Worm (Caenorhabditis elegans) whole organism, young adult: ENCODE measurements around the gene cyn-13.

Source experiments
- B0336.3 ChIP-seq: fragments of 200-800 bp; sonication (Bioruptor generic); IDR thresholded peaks from 2 replicates; pipeline ENCODE4 v1.3.6; 2022; ENCODE audit warnings: missing genetic modification characterization, missing compliant biosample characterization
- D2030.7 ChIP-seq: fragments of 200-800 bp; sonication (Bioruptor generic); IDR thresholded peaks from 2 replicates; pipeline ENCODE4 v1.3.6; 2022; ENCODE audit warnings: missing genetic modification reagents, missing genetic modification characterization, missing compliant biosample characterization
- F10E7.11 ChIP-seq: sonication (generic microtip); optimal IDR thresholded peaks from 2 replicates; lab custom pipeline; 2017; ENCODE audit warnings: mild to moderate bottlenecking, missing genetic modification characterization, moderate library complexity, missing compliant biosample characterization
- F33H1.4 ChIP-seq: fragments of 200-800 bp; sonication (Bioruptor generic); IDR thresholded peaks from 2 replicates; pipeline ENCODE4 v1.3.6; 2022; ENCODE audit warnings: missing genetic modification reagents, missing genetic modification characterization, missing compliant biosample characterization
- F57A8.1 ChIP-seq: fragments of 200-800 bp; sonication (Bioruptor generic); optimal IDR thresholded peaks from 2 replicates; lab custom pipeline; 2018; ENCODE audit warnings: mild to moderate bottlenecking, missing genetic modification characterization, moderate library complexity, missing compliant biosample characterization
- F57C9.4 ChIP-seq: sonication (generic microtip); optimal IDR thresholded peaks from 2 replicates; lab custom pipeline; 2017; ENCODE audit warnings: mild to moderate bottlenecking, missing genetic modification characterization, missing compliant biosample characterization
- K12H6.12 ChIP-seq: fragments of 200-800 bp; sonication (Bioruptor generic); optimal IDR thresholded peaks from 2 replicates; lab custom pipeline; 2018; ENCODE audit warnings: mild to moderate bottlenecking, missing genetic modification characterization, missing compliant biosample characterization
- T07F8.4 ChIP-seq: sonication (generic microtip); optimal IDR thresholded peaks from 2 replicates; lab custom pipeline; 2016; ENCODE audit warnings: mild to moderate bottlenecking, missing genetic modification characterization, moderate library complexity, missing compliant biosample characterization
- Y53F4B.3 ChIP-seq: fragments of 200-800 bp; sonication (Bioruptor generic); IDR thresholded peaks from 2 replicates; pipeline ENCODE4 v1.3.6; 2022; ENCODE audit warnings: missing genetic modification reagents, missing genetic modification characterization, missing compliant biosample characterization
- Y53G8AR.9 ChIP-seq: fragments of 200-800 bp; sonication (Bioruptor generic); conservative IDR thresholded peaks from 2 replicates; pipeline ENCODE4 v1.3.6; 2022; ENCODE audit warnings: missing genetic modification reagents, missing genetic modification characterization, missing compliant biosample characterization
- Y67H2A.10 ChIP-seq: fragments of 200-800 bp; sonication (Bioruptor generic); conservative IDR thresholded peaks from 2 replicates; pipeline ENCODE4 v1.3.6; 2022; ENCODE audit warnings: missing genetic modification reagents, missing genetic modification characterization, missing compliant biosample characterization
- Y95B8A.8 ChIP-seq: fragments of 200-800 bp; sonication (Bioruptor generic); IDR thresholded peaks from 2 replicates; pipeline ENCODE4 v1.3.6; 2022; ENCODE audit warnings: missing genetic modification reagents, missing genetic modification characterization, missing compliant biosample characterization
- aptf-3 ChIP-seq: fragments of 200-800 bp; sonication (Bioruptor generic); IDR thresholded peaks from 2 replicates; pipeline ENCODE4 v1.3.6; 2022; ENCODE audit warnings: missing genetic modification characterization, missing compliant biosample characterization
- attf-5 ChIP-seq: fragments of 200-800 bp; sonication (Bioruptor generic); optimal IDR thresholded peaks from 2 replicates; lab custom pipeline; 2018; ENCODE audit warnings: mild to moderate bottlenecking, missing genetic modification characterization, missing compliant biosample characterization
- bed-2 ChIP-seq: fragments of 200-800 bp; sonication (Bioruptor generic); IDR thresholded peaks from 2 replicates; pipeline ENCODE4 v1.3.6; 2022; ENCODE audit warnings: missing genetic modification reagents, missing genetic modification characterization, missing compliant biosample characterization
- ccch-3 ChIP-seq: fragments of 200-800 bp; sonication (Bioruptor generic); optimal IDR thresholded peaks from 2 replicates; lab custom pipeline; 2018; ENCODE audit warnings: mild to moderate bottlenecking, missing genetic modification characterization, missing compliant biosample characterization
- ceh-27 ChIP-seq: fragments of 200-800 bp; sonication (Bioruptor generic); optimal IDR thresholded peaks from 2 replicates; lab custom pipeline; 2018; ENCODE audit warnings: mild to moderate bottlenecking, missing genetic modification characterization, moderate library complexity, missing compliant biosample characterization
- ceh-58 ChIP-seq: fragments of 200-800 bp; sonication (Bioruptor generic); IDR thresholded peaks from 2 replicates; pipeline ENCODE4 v1.3.6; 2022; ENCODE audit warnings: missing genetic modification characterization, missing compliant biosample characterization
- ceh-91 ChIP-seq: fragments of 200-800 bp; sonication (Bioruptor generic); IDR thresholded peaks from 2 replicates; pipeline ENCODE4 v1.3.6; 2022; ENCODE audit warnings: missing genetic modification reagents, missing genetic modification characterization, missing compliant biosample characterization
- dpl-1 ChIP-seq: fragments of 150-350 bp; optimal IDR thresholded peaks from 2 replicates; lab custom pipeline; 2014; ENCODE audit warnings: missing biosample characterization, missing genetic modification reagents, missing genetic modification characterization
- egl-44 ChIP-seq: fragments of 200-800 bp; sonication (Bioruptor generic); IDR thresholded peaks from 2 replicates; pipeline ENCODE4 v1.3.6; 2022; ENCODE audit warnings: missing genetic modification reagents, missing genetic modification characterization, missing compliant biosample characterization
- egrh-3 ChIP-seq: fragments of 200-800 bp; sonication (Bioruptor generic); IDR thresholded peaks from 2 replicates; pipeline ENCODE4 v1.3.6; 2022; ENCODE audit warnings: missing genetic modification reagents, missing genetic modification characterization, missing compliant biosample characterization
- ekl-4 ChIP-seq: fragments of 200-800 bp; sonication (Bioruptor generic); IDR thresholded peaks from 2 replicates; pipeline ENCODE4 v1.3.6; 2022; ENCODE audit warnings: missing genetic modification reagents, missing genetic modification characterization, missing compliant biosample characterization
- ets-4 ChIP-seq: fragments of 200-800 bp; sonication (Bioruptor generic); optimal IDR thresholded peaks from 2 replicates; lab custom pipeline; 2018; ENCODE audit warnings: mild to moderate bottlenecking, missing genetic modification characterization, missing compliant biosample characterization
- fkh-3 ChIP-seq: sonication (generic microtip); optimal IDR thresholded peaks from 2 replicates; lab custom pipeline; 2016; ENCODE audit warnings: mild to moderate bottlenecking, missing genetic modification characterization, missing compliant biosample characterization
- gei-17 ChIP-seq: fragments of 200-800 bp; sonication (Bioruptor generic); optimal IDR thresholded peaks from 2 replicates; lab custom pipeline; 2018; ENCODE audit warnings: mild to moderate bottlenecking, missing genetic modification characterization, missing compliant biosample characterization
- hmg-1.2 ChIP-seq: fragments of 200-800 bp; sonication (Bioruptor generic); IDR thresholded peaks from 2 replicates; pipeline ENCODE4 v1.3.6; 2022; ENCODE audit warnings: missing genetic modification reagents, missing genetic modification characterization, missing compliant biosample characterization
- hsf-1 ChIP-seq: fragments of 200-800 bp; sonication (Bioruptor generic); IDR thresholded peaks from 2 replicates; pipeline ENCODE4 v1.3.6; 2022; ENCODE audit warnings: missing genetic modification reagents, missing genetic modification characterization, missing compliant biosample characterization
- let-526 ChIP-seq: fragments of 200-800 bp; sonication (Bioruptor generic); IDR thresholded peaks from 2 replicates; pipeline ENCODE4 v1.3.6; 2022; ENCODE audit warnings: missing genetic modification reagents, missing genetic modification characterization, missing compliant biosample characterization
- let-607 ChIP-seq, 2 experiments: fragments of 200-800 bp in 1 of 2; sonication (Bioruptor generic) in 1 of 2; sonication (generic microtip) in 1 of 2; optimal IDR thresholded peaks; 2 replicates each; lab custom pipeline; 2016 to 2018; ENCODE audit warnings: mild to moderate bottlenecking in 2 of 2, missing compliant biosample characterization in 2 of 2, missing genetic modification characterization in 2 of 2, moderate library complexity in 2 of 2, missing genotype in 1 of 2
- lin-26 ChIP-seq: fragments of 200-800 bp; sonication (Bioruptor generic); IDR thresholded peaks from 2 replicates; pipeline ENCODE4 v1.3.6; 2022; ENCODE audit warnings: missing genetic modification reagents, missing genetic modification characterization, missing compliant biosample characterization
- lin-54 ChIP-seq: fragments of 200-800 bp; sonication (Bioruptor generic); optimal IDR thresholded peaks from 2 replicates; lab custom pipeline; 2018; ENCODE audit warnings: mild to moderate bottlenecking, missing genetic modification characterization, missing compliant biosample characterization
- lir-1 ChIP-seq: fragments of 200-800 bp; sonication (Bioruptor generic); conservative IDR thresholded peaks from 2 replicates; pipeline ENCODE4 v1.3.6; 2022; ENCODE audit warnings: missing genetic modification reagents, missing genetic modification characterization, missing compliant biosample characterization
- madf-3 ChIP-seq: fragments of 200-800 bp; sonication (Bioruptor generic); IDR thresholded peaks from 2 replicates; pipeline ENCODE4 v1.3.6; 2022; ENCODE audit warnings: missing genetic modification reagents, missing genetic modification characterization, missing compliant biosample characterization
- madf-8 ChIP-seq: fragments of 200-800 bp; sonication (Bioruptor generic); conservative IDR thresholded peaks from 2 replicates; pipeline ENCODE4 v1.3.6; 2022; ENCODE audit warnings: missing genetic modification reagents, missing genetic modification characterization, missing compliant biosample characterization
- mes-4 ChIP-seq: sonication (generic microtip); optimal IDR thresholded peaks from 2 replicates; lab custom pipeline; 2016; ENCODE audit warnings: missing genotype, missing genetic modification characterization, missing compliant biosample characterization
- nhr-120 ChIP-seq: fragments of 200-800 bp; sonication (Bioruptor generic); IDR thresholded peaks from 2 replicates; pipeline ENCODE4 v1.3.6; 2022; ENCODE audit warnings: missing genetic modification characterization, missing compliant biosample characterization
- nhr-90 ChIP-seq: sonication (generic microtip); optimal IDR thresholded peaks from 2 replicates; lab custom pipeline; 2016; ENCODE audit warnings: missing genotype, mild to moderate bottlenecking, missing genetic modification characterization, missing compliant biosample characterization
- repo-1 ChIP-seq: sonication (generic microtip); optimal IDR thresholded peaks from 2 replicates; lab custom pipeline; 2017; ENCODE audit warnings: mild to moderate bottlenecking, missing genetic modification characterization, missing compliant biosample characterization
- snpc-3.4 ChIP-seq: sonication (generic microtip); optimal IDR thresholded peaks from 2 replicates; lab custom pipeline; 2017; ENCODE audit warnings: missing genetic modification characterization, mild to moderate bottlenecking, missing compliant biosample characterization, antibody characterized with exemption, moderate library complexity, missing genotype, missing genetic modification reagents
- snpc-4 ChIP-seq, 5 experiments: fragments of 150-350 bp in 1 of 5; sonication (generic microtip) in 4 of 5; optimal IDR thresholded peaks; 2 replicates each; lab custom pipeline; 2014 to 2018; ENCODE audit warnings: missing genetic modification characterization in 5 of 5, missing biosample characterization in 3 of 5, antibody characterized with exemption in 2 of 5, mild to moderate bottlenecking in 2 of 5, missing compliant biosample characterization in 2 of 5, missing genotype in 2 of 5, moderate library complexity in 2 of 5, missing genetic modification reagents in 1 of 5
- sptf-2 ChIP-seq: fragments of 200-800 bp; sonication (Bioruptor generic); optimal IDR thresholded peaks from 2 replicates; lab custom pipeline; 2018; ENCODE audit warnings: mild to moderate bottlenecking, missing genetic modification characterization, missing compliant biosample characterization
- unc-62 ChIP-seq: fragments of 150-350 bp; optimal IDR thresholded peaks from 2 replicates; lab custom pipeline; 2014; ENCODE audit warnings: missing biosample characterization, missing genetic modification reagents, missing genetic modification characterization
- zfh-2 ChIP-seq: fragments of 200-800 bp; sonication (Bioruptor generic); conservative IDR thresholded peaks from 2 replicates; pipeline ENCODE4 v1.3.6; 2022; ENCODE audit warnings: missing genetic modification reagents, missing genetic modification characterization, missing compliant biosample characterization
- zim-3 ChIP-seq: sonication (generic microtip); optimal IDR thresholded peaks from 2 replicates; lab custom pipeline; 2017; ENCODE audit warnings: mild to moderate bottlenecking, missing genetic modification characterization, moderate library complexity, missing compliant biosample characterization
- ztf-18 ChIP-seq: sonication (generic microtip); optimal IDR thresholded peaks from 2 replicates; lab custom pipeline; 2016; ENCODE audit warnings: missing genotype, mild to moderate bottlenecking, missing genetic modification characterization, missing compliant biosample characterization
- ztf-25 ChIP-seq: fragments of 200-800 bp; sonication (Bioruptor generic); IDR thresholded peaks from 2 replicates; pipeline ENCODE4 v1.3.6; 2022; ENCODE audit warnings: missing genetic modification reagents, missing genetic modification characterization, missing compliant biosample characterization
- ztf-28 ChIP-seq: fragments of 200-800 bp; sonication (Bioruptor generic); IDR thresholded peaks from 2 replicates; pipeline ENCODE4 v1.3.6; 2022; ENCODE audit warnings: missing genetic modification reagents, missing genetic modification characterization, missing compliant biosample characterization

cyn-13 gene

DNA sequence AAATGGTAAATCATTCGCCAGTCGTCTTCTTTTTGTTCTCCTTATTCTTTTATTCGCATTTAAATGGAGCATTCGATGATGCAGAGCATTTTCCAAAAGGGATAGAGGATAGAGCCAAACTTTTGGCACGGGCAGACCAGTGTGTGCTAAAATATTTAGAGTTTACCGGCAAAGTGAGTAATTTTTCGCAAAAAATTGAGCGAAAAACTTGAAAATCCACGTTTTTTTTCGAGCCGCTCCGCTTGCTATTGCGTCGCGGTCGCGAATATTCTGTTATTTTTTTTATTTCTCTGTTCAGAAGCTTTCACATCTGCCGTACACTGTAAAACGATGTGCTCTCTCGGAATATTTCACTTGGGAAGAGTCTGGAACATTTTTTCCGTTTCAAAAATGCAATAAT lies 27.6 kb downstream of the cyn-13 start, which contains the start of gene Y116A8C.43:
TSS of gene Y116A8C.43 (plus strand) at position 3 of the 400 bp plus-strand sequence.
- TF ChIP-seq aptf-3: no peak
- 0 out of 2 replicates have a peak, but pooled peaks have one; percentile 39 for TF ChIP-seq D2030.7 (GFP tag; lab: Robert Waterston, UW)
- TF ChIP-seq K12H6.12 (tag; lab: Kevin White, UChicago): no peak
- no peak for TF ChIP-seq nhr-120 (GFP tag; lab: Robert Waterston, UW)
- TF ChIP-seq F57C9.4 (tag; lab: Kevin White, UChicago): peak; percentile 38
- no peak for TF ChIP-seq Y53F4B.3 (GFP tag; lab: Robert Waterston, UW)
- TF ChIP-seq zfh-2 (GFP tag; lab: Robert Waterston, UW): no peak
- peak; percentile 68; the same call in 1 of the 2 replicates for TF ChIP-seq B0336.3 (GFP tag; lab: Robert Waterston, UW)
- TF ChIP-seq let-607 (tag; optimal IDR thresholded peaks at IDR 0.05; lab: Kevin White, UChicago): no peak
- TF ChIP-seq ztf-25 (GFP tag; lab: Robert Waterston, UW): 0 out of 2 replicates have a peak, but pooled peaks have one; percentile 10
- TF ChIP-seq madf-8 (GFP tag; lab: Robert Waterston, UW): 0 out of 2 replicates have a peak, but pooled peaks have one; percentile 8
- TF ChIP-seq ztf-28 (GFP tag; lab: Robert Waterston, UW): 0 out of 2 replicates have a peak, but pooled peaks have one; percentile 68
- TF ChIP-seq hmg-1.2 (GFP tag; lab: Robert Waterston, UW): peak; percentile 23; the same call in 1 of the 2 replicates
- TF ChIP-seq ets-4: no peak
- no peak for TF ChIP-seq F57A8.1 (GFP tag; lab: Kevin White, UChicago)
- no peak for TF ChIP-seq sptf-2 (GFP tag; lab: Kevin White, UChicago)
- TF ChIP-seq lir-1 (GFP tag; lab: Robert Waterston, UW): no peak
- TF ChIP-seq ekl-4 (GFP tag; lab: Robert Waterston, UW): peak; percentile 65; the same call in 1 of the 2 replicates
- TF ChIP-seq ccch-3 (GFP tag; lab: Kevin White, UChicago): no peak
- TF ChIP-seq nhr-90 (tag; lab: Kevin White, UChicago): no peak
- no peak for TF ChIP-seq Y67H2A.10
- TF ChIP-seq F10E7.11 (tag; lab: Kevin White, UChicago): peak; percentile 5
- peak; percentile 76 for TF ChIP-seq Y53G8AR.9 (GFP tag; lab: Robert Waterston, UW)
- TF ChIP-seq ztf-18 (tag; lab: Kevin White, UChicago): peak; percentile 26
- TF ChIP-seq snpc-4 (GFP tag; optimal IDR thresholded peaks at IDR 0.05; lab: Kevin White, UChicago): peak; percentile 45
- peak in 1 of 4 experiments; percentile 88 for TF ChIP-seq snpc-4 (tag; optimal IDR thresholded peaks at IDR 0.05; lab: Kevin White, UChicago)
- TF ChIP-seq mes-4 (tag; lab: Kevin White, UChicago): peak; percentile 31
- TF ChIP-seq egl-44: no peak
- 0 out of 2 replicates have a peak, but pooled peaks have one; percentile 59 for TF ChIP-seq madf-3 (GFP tag; lab: Robert Waterston, UW)
- TF ChIP-seq attf-5 (GFP tag; lab: Kevin White, UChicago): peak; percentile 18
- TF ChIP-seq ceh-58: no peak
- no peak for TF ChIP-seq dpl-1
- no peak for TF ChIP-seq gei-17 (GFP tag; lab: Kevin White, UChicago)
- no peak for TF ChIP-seq ceh-27 (GFP tag; lab: Kevin White, UChicago)
- TF ChIP-seq lin-54 (GFP tag; lab: Kevin White, UChicago): peak; percentile 7
- TF ChIP-seq fkh-3 (tag; lab: Kevin White, UChicago): no peak
- TF ChIP-seq F33H1.4 (GFP tag; lab: Robert Waterston, UW): no peak
- no peak for TF ChIP-seq egrh-3 (GFP tag; lab: Robert Waterston, UW)
- peak; percentile 57 for TF ChIP-seq zim-3 (tag; lab: Kevin White, UChicago)
- TF ChIP-seq bed-2 (GFP tag; lab: Robert Waterston, UW): no peak
- TF ChIP-seq let-526 (GFP tag; lab: Robert Waterston, UW): no peak
- TF ChIP-seq unc-62 (GFP tag; lab: Kevin White, UChicago): no peak
- TF ChIP-seq ceh-91: no peak
- no peak for TF ChIP-seq lin-26 (GFP tag; lab: Robert Waterston, UW)
- TF ChIP-seq repo-1 (tag; lab: Kevin White, UChicago): peak; percentile 55
- 0 out of 2 replicates have a peak, but pooled peaks have one; percentile 15 for TF ChIP-seq Y95B8A.8 (GFP tag; lab: Robert Waterston, UW)
- TF ChIP-seq snpc-3.4 (tag; lab: Kevin White, UChicago): no peak
- TF ChIP-seq T07F8.4: no peak
- TF ChIP-seq hsf-1: no peak
